Worm (Caenorhabditis elegans) whole organism, young adult: ENCODE data around the gene flp-14.

ENCODE experiments used
- F23B12.7 ChIP-seq: sonication (generic microtip); optimal IDR thresholded peaks from 2 replicates; lab custom pipeline; 2017; ENCODE audit warnings: missing genetic modification characterization, mild to moderate bottlenecking, missing compliant biosample characterization, antibody characterized with exemption, moderate library complexity; ENCODE audit not compliant: insufficient read depth
- ama-1 ChIP-seq, 3 experiments: fragments of 150-350 bp in 1 of 3; sonication (generic microtip) in 2 of 3; optimal IDR thresholded peaks; 2 replicates each; lab custom pipeline; 2014 to 2018; ENCODE audit warnings: missing biosample characterization in 2 of 3, missing genetic modification characterization in 2 of 3, missing genetic modification reagents in 2 of 3
- athp-1 ChIP-seq: sonication (generic microtip); optimal IDR thresholded peaks from 2 replicates; lab custom pipeline; 2017; ENCODE audit warnings: mild to moderate bottlenecking, missing genetic modification characterization, missing compliant biosample characterization
- ceh-100 ChIP-seq: fragments of 200-800 bp; sonication (Bioruptor generic); IDR thresholded peaks from 2 replicates; pipeline ENCODE4 v1.3.6; 2022; ENCODE audit warnings: missing genetic modification reagents, missing genetic modification characterization, missing compliant biosample characterization
- efl-1 ChIP-seq: fragments of 150-350 bp; optimal IDR thresholded peaks from 2 replicates; lab custom pipeline; 2014; ENCODE audit warnings: missing biosample characterization, missing genetic modification reagents, missing genetic modification characterization
- ets-4 ChIP-seq: fragments of 200-800 bp; sonication (Bioruptor generic); optimal IDR thresholded peaks from 2 replicates; lab custom pipeline; 2018; ENCODE audit warnings: mild to moderate bottlenecking, missing genetic modification characterization, missing compliant biosample characterization
- let-607 ChIP-seq, 2 experiments: fragments of 200-800 bp in 1 of 2; sonication (Bioruptor generic) in 1 of 2; sonication (generic microtip) in 1 of 2; optimal IDR thresholded peaks; 2 replicates each; lab custom pipeline; 2016 to 2018; ENCODE audit warnings: mild to moderate bottlenecking in 2 of 2, missing compliant biosample characterization in 2 of 2, missing genetic modification characterization in 2 of 2, moderate library complexity in 2 of 2, missing genotype in 1 of 2
- nhr-90 ChIP-seq: sonication (generic microtip); optimal IDR thresholded peaks from 2 replicates; lab custom pipeline; 2016; ENCODE audit warnings: missing genotype, mild to moderate bottlenecking, missing genetic modification characterization, missing compliant biosample characterization
- pha-4 ChIP-seq: fragments of 150-350 bp; sonication (generic microtip); optimal IDR thresholded peaks from 2 replicates; lab custom pipeline; 2014; ENCODE audit warnings: missing biosample characterization, missing genetic modification reagents, missing genetic modification characterization
- snpc-1.1 ChIP-seq: sonication (generic microtip); optimal IDR thresholded peaks from 2 replicates; lab custom pipeline; 2017; ENCODE audit warnings: missing genetic modification characterization, mild to moderate bottlenecking, missing compliant biosample characterization, antibody characterized with exemption, moderate library complexity, missing genotype, missing genetic modification reagents; ENCODE audit not compliant: insufficient read depth
- ztf-26 ChIP-seq: sonication (generic microtip); optimal IDR thresholded peaks from 2 replicates; lab custom pipeline; 2017; ENCODE audit warnings: missing genetic modification characterization, missing compliant biosample characterization
- ztf-6 ChIP-seq: fragments of 200-800 bp; sonication (Bioruptor generic); IDR thresholded peaks from 2 replicates; pipeline ENCODE4 v1.3.6; 2022; ENCODE audit warnings: missing genetic modification reagents, missing genetic modification characterization, missing compliant biosample characterization

DNA sequence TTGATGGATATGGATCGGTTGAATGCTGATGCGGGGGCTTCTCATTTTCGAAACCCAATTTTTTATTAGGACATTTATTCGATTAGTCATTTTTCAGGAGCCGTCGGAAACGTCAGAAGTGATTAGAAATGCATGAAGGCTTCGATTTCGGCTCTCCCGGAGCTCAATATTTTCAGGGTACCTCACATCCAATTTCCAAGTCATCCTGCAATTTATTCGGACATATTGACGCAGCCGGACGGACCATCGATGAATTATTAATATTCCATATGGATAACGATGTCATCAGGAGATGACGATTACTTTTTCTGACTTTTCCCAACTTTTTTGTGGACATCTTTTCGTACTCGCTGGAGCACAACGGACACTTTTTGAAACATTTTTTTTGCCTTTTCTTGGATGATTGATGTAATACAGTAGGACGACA is 3.7 kb upstream of the flp-14 start:
- TF ChIP-seq ets-4 (GFP tag; lab: Kevin White, UChicago), result no peak
- peak; percentile 69 for TF ChIP-seq athp-1
- no peak for TF ChIP-seq ztf-6 (GFP tag; lab: Robert Waterston, UW)
- no peak for TF ChIP-seq pha-4
- TF ChIP-seq efl-1, result no peak
- peak; percentile 55 for TF ChIP-seq nhr-90 (tag; lab: Kevin White, UChicago)
- TF ChIP-seq ama-1 (optimal IDR thresholded peaks at IDR 0.05; lab: Kevin White, UChicago), result peak; percentile 69
- peak; percentile 1 to 59 for TF ChIP-seq ama-1 (GFP tag; optimal IDR thresholded peaks at IDR 0.05; lab: Kevin White, UChicago)
- TF ChIP-seq snpc-1.1 (tag; lab: Kevin White, UChicago), result no peak
- TF ChIP-seq ceh-100 (GFP tag; lab: Robert Waterston, UW), result no peak
- no peak for TF ChIP-seq F23B12.7 (tag; lab: Kevin White, UChicago)
- TF ChIP-seq let-607 (tag; optimal IDR thresholded peaks at IDR 0.05; lab: Kevin White, UChicago), result peak; percentile 13 to 45
- TF ChIP-seq ztf-26 (tag; lab: Kevin White, UChicago), result peak; percentile 53
